Fruit fly (Drosophila melanogaster) whole organism, wandering third instar larva: ENCODE measurements around the gene CG1638.

Source experiments
- Abd-B ChIP-seq: fragments of >200 bp; optimal IDR thresholded peaks from 2 replicates; lab custom pipeline; 2017; ENCODE audit warnings: missing biosample characterization, missing genetic modification characterization
- CG32264 ChIP-seq: fragments of 200-800 bp; sonication (Bioruptor generic); optimal IDR thresholded peaks from 2 replicates; lab custom pipeline; 2016; ENCODE audit warnings: missing biosample characterization, missing genetic modification characterization
- CG9705 ChIP-seq: fragments of 200-800 bp; sonication (Bioruptor generic); optimal IDR thresholded peaks from 2 replicates; lab custom pipeline; 2018; ENCODE audit warnings: missing biosample characterization, mild to moderate bottlenecking, missing genetic modification characterization
- Dfd ChIP-seq: fragments of >200 bp; optimal IDR thresholded peaks from 2 replicates; lab custom pipeline; 2017; ENCODE audit warnings: missing biosample characterization, missing genetic modification characterization
- Dif ChIP-seq: fragments of 200-275, 200-300 bp; sonication (Bioruptor generic); optimal IDR thresholded peaks from 2 replicates; lab custom pipeline; 2018; ENCODE audit warnings: missing biosample characterization, missing genetic modification characterization; ENCODE audit not compliant: partially characterized antibody
- GATAd ChIP-seq: sonication (Bioruptor generic); optimal IDR thresholded peaks from 2 replicates; lab custom pipeline; 2016; ENCODE audit warnings: missing biosample characterization, missing genetic modification characterization
- HLH106 ChIP-seq: fragments of 200-800 bp; optimal IDR thresholded peaks from 3 replicates; lab custom pipeline; 2019; ENCODE audit warnings: missing biosample characterization, mild to moderate bottlenecking, missing genetic modification characterization, moderate library complexity
- Hnf4 ChIP-seq: fragments of 200-800 bp; sonication (Bioruptor generic); optimal IDR thresholded peaks from 2 replicates; lab custom pipeline; 2016; ENCODE audit warnings: missing biosample characterization, mild to moderate bottlenecking, missing genetic modification characterization
- Hr78 ChIP-seq: fragments of >200 bp; optimal IDR thresholded peaks from 2 replicates; lab custom pipeline; 2017; ENCODE audit warnings: missing biosample characterization, missing genetic modification characterization
- Hr83 ChIP-seq: fragments of 200-300 bp; sonication (Bioruptor generic); optimal IDR thresholded peaks from 2 replicates; lab custom pipeline; 2016; ENCODE audit warnings: missing biosample characterization, mild to moderate bottlenecking, missing genetic modification characterization, moderate library complexity; ENCODE audit not compliant: poor library complexity, severe bottlenecking
- Jra ChIP-seq: sonication (Bioruptor generic); optimal IDR thresholded peaks from 2 replicates; lab custom pipeline; 2016; ENCODE audit warnings: missing biosample characterization, missing genetic modification characterization
- Mio ChIP-seq: sonication (Bioruptor generic); optimal IDR thresholded peaks from 2 replicates; lab custom pipeline; 2016; ENCODE audit warnings: missing biosample characterization, missing genetic modification characterization
- Myc ChIP-seq: fragments of >200 bp; optimal IDR thresholded peaks from 2 replicates; lab custom pipeline; 2017
- N ChIP-seq: fragments of >200 bp; optimal IDR thresholded peaks from 2 replicates; lab custom pipeline; 2018; ENCODE audit warnings: missing biosample characterization, missing external identifiers, missing genetic modification characterization
- Rel ChIP-seq, 2 experiments: fragments of 200-800 bp; sonication (Bioruptor generic) in 1 of 2; optimal IDR thresholded peaks; 2 replicates in 1 of 2; 3 replicates in 1 of 2; lab custom pipeline; 2016 to 2019; ENCODE audit warnings: mild to moderate bottlenecking in 2 of 2, missing biosample characterization in 2 of 2, missing genetic modification characterization in 2 of 2, moderate library complexity in 1 of 2
- Sp1 ChIP-seq: fragments of 200-800 bp; sonication (Bioruptor generic); optimal IDR thresholded peaks from 3 replicates; lab custom pipeline; 2019; ENCODE audit warnings: missing biosample characterization, mild to moderate bottlenecking, missing genetic modification characterization, moderate library complexity
- Vsx2 ChIP-seq: fragments of 200-300, 225-300 bp; sonication (Bioruptor generic); optimal IDR thresholded peaks from 2 replicates; lab custom pipeline; 2018; ENCODE audit warnings: missing biosample characterization, missing genetic modification characterization; ENCODE audit not compliant: partially characterized antibody
- br ChIP-seq: fragments of 200-800 bp; sonication (Bioruptor generic); optimal IDR thresholded peaks from 2 replicates; lab custom pipeline; 2016; ENCODE audit warnings: missing biosample characterization, missing genetic modification characterization
- dl ChIP-seq, 2 experiments: fragments of 175-275, 200-275 bp in 1 of 2; fragments of 200-275 bp in 1 of 2; sonication (Bioruptor generic); optimal IDR thresholded peaks; lab custom pipeline; 2018; ENCODE audit warnings: mild to moderate bottlenecking in 2 of 2, missing biosample characterization in 2 of 2, missing genetic modification characterization in 2 of 2, moderate library complexity in 2 of 2; ENCODE audit not compliant: partially characterized antibody in 2 of 2, insufficient read depth in 1 of 2
- dmrt93B ChIP-seq: fragments of 200-800 bp; sonication (Bioruptor generic); optimal IDR thresholded peaks from 2 replicates; lab custom pipeline; 2018; ENCODE audit warnings: missing biosample characterization, mild to moderate bottlenecking, missing genetic modification characterization
- dsf ChIP-seq: sonication (Bioruptor generic); optimal IDR thresholded peaks from 2 replicates; lab custom pipeline; 2016; ENCODE audit warnings: missing biosample characterization, missing genetic modification characterization, borderline replicate concordance
- foxo ChIP-seq, 2 experiments: fragments of 200-800 bp; sonication (Bioruptor generic); optimal IDR thresholded peaks; 2 replicates in 1 of 2; 3 replicates in 1 of 2; lab custom pipeline; 2016 to 2017; ENCODE audit warnings: missing biosample characterization in 2 of 2, missing genetic modification characterization in 2 of 2
- fru ChIP-seq: fragments of 200-800 bp; sonication (Bioruptor generic); optimal IDR thresholded peaks from 3 replicates; lab custom pipeline; 2016; ENCODE audit warnings: missing biosample characterization, mild to moderate bottlenecking, missing genetic modification characterization
- h ChIP-seq: fragments of 200-800 bp; sonication (Bioruptor generic); optimal IDR thresholded peaks from 3 replicates; lab custom pipeline; 2016; ENCODE audit warnings: missing biosample characterization, mild to moderate bottlenecking, missing genetic modification characterization
- jim ChIP-seq: fragments of 175-275, 200-325 bp; sonication (Bioruptor generic); optimal IDR thresholded peaks from 2 replicates; lab custom pipeline; 2016; ENCODE audit warnings: missing biosample characterization, mild to moderate bottlenecking, missing genetic modification characterization
- lola ChIP-seq: fragments of >200 bp; optimal IDR thresholded peaks from 2 replicates; lab custom pipeline; 2017; ENCODE audit warnings: missing biosample characterization, missing genetic modification characterization
- pan ChIP-seq: fragments of >200 bp; optimal IDR thresholded peaks from 2 replicates; lab custom pipeline; 2017
- psq ChIP-seq: fragments of 200-800 bp; sonication (Bioruptor generic); optimal IDR thresholded peaks from 3 replicates; lab custom pipeline; 2017; ENCODE audit warnings: missing biosample characterization, mild to moderate bottlenecking, missing genetic modification characterization, moderate library complexity
- rgr ChIP-seq: fragments of 200-800 bp; sonication (Bioruptor generic); optimal IDR thresholded peaks from 3 replicates; lab custom pipeline; 2016; ENCODE audit warnings: missing biosample characterization, mild to moderate bottlenecking, missing genetic modification characterization
- sage ChIP-seq: fragments of 200-800 bp; sonication (Bioruptor generic); optimal IDR thresholded peaks from 2 replicates; lab custom pipeline; 2016; ENCODE audit warnings: missing biosample characterization, mild to moderate bottlenecking, missing genetic modification characterization
- sv ChIP-seq: fragments of 200-800 bp; sonication (Bioruptor generic); optimal IDR thresholded peaks from 3 replicates; lab custom pipeline; 2016; ENCODE audit warnings: missing biosample characterization, missing genetic modification characterization
- tai ChIP-seq: sonication (Bioruptor generic); optimal IDR thresholded peaks from 2 replicates; lab custom pipeline; 2016; ENCODE audit warnings: missing biosample characterization, missing genetic modification characterization
- usp ChIP-seq: fragments of >200 bp; optimal IDR thresholded peaks from 2 replicates; lab custom pipeline; 2017; ENCODE audit warnings: missing biosample characterization, missing genetic modification characterization
- woc ChIP-seq: sonication (Bioruptor generic); optimal IDR thresholded peaks from 2 replicates; lab custom pipeline; 2016; ENCODE audit warnings: missing biosample characterization, mild to moderate bottlenecking, missing genetic modification characterization

CG1638 gene

dm6 chr3R:31550910-31551309, 39.5 kb upstream of the CG1638 start:
- TF ChIP-seq psq (no peak), GATAd (GFP tag; lab: Kevin White, UChicago) (no peak), dmrt93B (GFP tag; lab: Kevin White, UChicago) (no peak), rgr (GFP tag; lab: Kevin White, UChicago) (no peak), Hr78 (GFP tag; lab: Kevin White, UChicago) (no peak), Vsx2 (no peak), pan (lab: Kevin White, UChicago) (no peak), foxo (GFP tag; optimal IDR thresholded peaks at IDR 0.05; lab: Kevin White, UChicago) (no peak), usp (no peak)

- no peak for TF ChIP-seq dsf
- TF ChIP-seq Rel (GFP tag; optimal IDR thresholded peaks at IDR 0.05; lab: Kevin White, UChicago), result no peak
- no peak for TF ChIP-seq Rel (tag; optimal IDR thresholded peaks at IDR 0.05; lab: Kevin White, UChicago)
- TF ChIP-seq jim (GFP tag; lab: Kevin White, UChicago), result no peak
- no peak for TF ChIP-seq Hr78 (GFP tag; lab: Kevin White, UChicago)
- TF ChIP-seq pan (lab: Kevin White, UChicago), result no peak
- TF ChIP-seq dl (GFP tag; optimal IDR thresholded peaks at IDR 0.05; lab: Kevin White, UChicago; ENCODE audit: insufficient read depth in 1 of 2, partially characterized antibody in 2 of 2), result no peak
- no peak for TF ChIP-seq usp
- no peak for TF ChIP-seq dmrt93B (GFP tag; lab: Kevin White, UChicago)
- TF ChIP-seq Hr83 (GFP tag; lab: Kevin White, UChicago), result no peak
- no peak for TF ChIP-seq CG9705
- TF ChIP-seq Mio (GFP tag; lab: Kevin White, UChicago), result no peak
- TF ChIP-seq N, result no peak
- no peak for TF ChIP-seq br (GFP tag; lab: Kevin White, UChicago)
- TF ChIP-seq Jra, result no peak
Measured at dm6 chr3R:31558720-31559280, 31.6 kb upstream of the CG1638 start.

dm6 chr3R:31559781-31560180, 30.6 kb upstream of the CG1638 start:
- TF ChIP-seq Vsx2 (no peak), Rel (GFP tag; optimal IDR thresholded peaks at IDR 0.05; lab: Kevin White, UChicago) (no peak), Rel (tag; optimal IDR thresholded peaks at IDR 0.05; lab: Kevin White, UChicago) (no peak), Hr83 (GFP tag; lab: Kevin White, UChicago) (no peak), woc (no peak), dsf (no peak), h (GFP tag; lab: Kevin White, UChicago) (no peak), Myc (lab: Kevin White, UChicago) (no peak), br (GFP tag; lab: Kevin White, UChicago) (no peak), psq (no peak), HLH106 (no peak), CG32264 (GFP tag; lab: Kevin White, UChicago) (no peak), usp (no peak), GATAd (GFP tag; lab: Kevin White, UChicago) (no peak), Dif (GFP tag; lab: Kevin White, UChicago) (no peak), jim (GFP tag; lab: Kevin White, UChicago) (no peak), lola (GFP tag; lab: Kevin White, UChicago) (no peak), Hnf4 (GFP tag; lab: Kevin White, UChicago) (no peak), Sp1 (GFP tag; lab: Kevin White, UChicago) (no peak), Mio (GFP tag; lab: Kevin White, UChicago) (no peak)

- TF ChIP-seq Myc (lab: Kevin White, UChicago), result no peak
- no peak for TF ChIP-seq tai (GFP tag; lab: Kevin White, UChicago)
- TF ChIP-seq Dfd (GFP tag; lab: Kevin White, UChicago), result no peak
- TF ChIP-seq Rel (GFP tag; optimal IDR thresholded peaks at IDR 0.05; lab: Kevin White, UChicago), result no peak
- no peak for TF ChIP-seq Rel (tag; optimal IDR thresholded peaks at IDR 0.05; lab: Kevin White, UChicago)
- TF ChIP-seq Abd-B (GFP tag; lab: Kevin White, UChicago), result no peak
- TF ChIP-seq rgr (GFP tag; lab: Kevin White, UChicago), result no peak
- TF ChIP-seq pan (lab: Kevin White, UChicago), result no peak
- TF ChIP-seq lola (GFP tag; lab: Kevin White, UChicago), result no peak
- no peak for TF ChIP-seq jim (GFP tag; lab: Kevin White, UChicago)
- no peak for TF ChIP-seq Hr78 (GFP tag; lab: Kevin White, UChicago)
- TF ChIP-seq Vsx2, result no peak
- no peak for TF ChIP-seq sage (GFP tag; lab: Kevin White, UChicago)
- no peak for TF ChIP-seq fru
- no peak for TF ChIP-seq sv (GFP tag; lab: Kevin White, UChicago)
- no peak for TF ChIP-seq psq
- TF ChIP-seq CG9705, result no peak
- no peak for TF ChIP-seq Hnf4 (GFP tag; lab: Kevin White, UChicago)
- TF ChIP-seq CG32264 (GFP tag; lab: Kevin White, UChicago), result no peak
- TF ChIP-seq dmrt93B (GFP tag; lab: Kevin White, UChicago), result no peak
Measured at dm6 chr3R:31564164-31564563, 26.2 kb upstream of the CG1638 start.
